Worm (Caenorhabditis elegans): ENCODE measurements around the gene C49F8.14.

ce11 chrX:13383273-13383672 is 6.5 kb upstream of the C49F8.14 start:
- no peak for TF ChIP-seq dao-5 (tag; optimal IDR thresholded peaks at IDR 0.05)
- no peak for TF ChIP-seq him-1 (tag; optimal IDR thresholded peaks at IDR 0.05)
- TF ChIP-seq W03F9.2 (tag; optimal IDR thresholded peaks at IDR 0.05) = no peak
